Worm (Caenorhabditis elegans) whole organism, L4 larva: ENCODE results near the gene sfxn-1.2.

Experiments used
- F10B5.3 ChIP-seq: sonication (generic microtip); optimal IDR thresholded peaks from 2 replicates; lab custom pipeline; 2016; ENCODE audit warnings: mild to moderate bottlenecking, missing genetic modification characterization, missing compliant biosample characterization
- F26F4.8 ChIP-seq: fragments of 200-800 bp; sonication (Bioruptor generic); conservative IDR thresholded peaks from 2 replicates; pipeline ENCODE4 v1.3.6; 2022; ENCODE audit warnings: missing genetic modification characterization, missing compliant biosample characterization
- R02D3.7 ChIP-seq: fragments of 150-350 bp; sonication (generic microtip); optimal IDR thresholded peaks from 3 replicates; lab custom pipeline; 2014; ENCODE audit warnings: missing biosample characterization, missing genetic modification characterization
- T20F7.1 ChIP-seq: fragments of 200-800 bp; sonication (Bioruptor generic); optimal IDR thresholded peaks from 2 replicates; lab custom pipeline; 2018; ENCODE audit warnings: mild to moderate bottlenecking, missing genetic modification characterization, missing compliant biosample characterization
- Y75B8A.6 ChIP-seq: fragments of 200-800 bp; sonication (Bioruptor generic); IDR thresholded peaks from 2 replicates; pipeline ENCODE4 v1.3.6; 2022; ENCODE audit warnings: missing genetic modification reagents, missing genetic modification characterization, missing compliant biosample characterization
- ZK337.2 ChIP-seq: fragments of 200-800 bp; sonication (Bioruptor generic); IDR thresholded peaks from 2 replicates; pipeline ENCODE4 v1.3.6; 2022; ENCODE audit warnings: missing genetic modification reagents, missing genetic modification characterization, missing compliant biosample characterization
- ZK546.5 ChIP-seq, 2 experiments: sonication (generic microtip); optimal IDR thresholded peaks; 2 replicates each; lab custom pipeline; 2017; ENCODE audit warnings: missing biosample characterization in 2 of 2, missing genetic modification characterization in 2 of 2
- aha-1 ChIP-seq: fragments of 150-350 bp; peaks from one replicate; lab custom pipeline; 2014; ENCODE audit warnings: missing biosample characterization, missing genetic modification characterization
- aly-2 ChIP-seq: sonication (generic microtip); optimal IDR thresholded peaks from 2 replicates; lab custom pipeline; 2018; ENCODE audit warnings: missing biosample characterization, missing genetic modification characterization
- arid-1 ChIP-seq: fragments of 200-800 bp; sonication (Bioruptor generic); conservative IDR thresholded peaks from 2 replicates; pipeline ENCODE4 v1.3.6; 2022; ENCODE audit warnings: missing genetic modification reagents, missing genetic modification characterization, missing compliant biosample characterization
- ceh-20 ChIP-seq: fragments of 200-800 bp; sonication (Bioruptor generic); IDR thresholded peaks from 2 replicates; pipeline ENCODE4 v1.3.6; 2022; ENCODE audit warnings: missing genetic modification reagents, missing genetic modification characterization, missing compliant biosample characterization
- ceh-62 ChIP-seq: sonication (generic microtip); optimal IDR thresholded peaks from 2 replicates; lab custom pipeline; 2017; ENCODE audit warnings: missing biosample characterization, missing genetic modification characterization
- cey-2 ChIP-seq: sonication (generic microtip); optimal IDR thresholded peaks from 3 replicates; lab custom pipeline; 2017; ENCODE audit warnings: missing genetic modification characterization, mild to moderate bottlenecking, missing compliant biosample characterization, antibody characterized with exemption, borderline replicate concordance; ENCODE audit not compliant: insufficient read depth
- ctbp-1 ChIP-seq: fragments of 200-800 bp; sonication (Bioruptor generic); IDR thresholded peaks from 2 replicates; pipeline ENCODE4 v1.3.6; 2022; ENCODE audit warnings: missing genetic modification reagents, missing genetic modification characterization, missing compliant biosample characterization
- daf-12 ChIP-seq: fragments of 150-350 bp; optimal IDR thresholded peaks from 2 replicates; lab custom pipeline; 2014; ENCODE audit warnings: missing biosample characterization, missing genetic modification reagents, missing genetic modification characterization
- daf-8 ChIP-seq: fragments of 200-800 bp; sonication (Bioruptor generic); IDR thresholded peaks from 2 replicates; pipeline ENCODE4 v1.3.6; 2022; ENCODE audit warnings: missing genetic modification characterization, missing compliant biosample characterization
- dmd-8 ChIP-seq: fragments of 200-800 bp; sonication (Bioruptor generic); IDR thresholded peaks from 2 replicates; pipeline ENCODE4 v1.3.6; 2022; ENCODE audit warnings: missing genetic modification characterization, missing compliant biosample characterization
- dmd-9 ChIP-seq: fragments of 200-800 bp; sonication (Bioruptor generic); IDR thresholded peaks from 2 replicates; pipeline ENCODE4 v1.3.6; 2022; ENCODE audit warnings: missing genetic modification reagents, missing genetic modification characterization, missing compliant biosample characterization
- dpl-1 ChIP-seq: fragments of 150-350 bp; optimal IDR thresholded peaks from 2 replicates; lab custom pipeline; 2014; ENCODE audit warnings: missing biosample characterization, missing genetic modification reagents, missing genetic modification characterization
- duxl-1 ChIP-seq: sonication (generic microtip); optimal IDR thresholded peaks from 2 replicates; lab custom pipeline; 2016; ENCODE audit warnings: mild to moderate bottlenecking, missing genetic modification characterization, moderate library complexity, missing compliant biosample characterization; ENCODE audit not compliant: poor library complexity
- fos-1 ChIP-seq: fragments of 150-350 bp; optimal IDR thresholded peaks from 2 replicates; lab custom pipeline; 2014; ENCODE audit warnings: missing biosample characterization, missing genetic modification characterization
- gei-8 ChIP-seq: fragments of 200-800 bp; sonication (Bioruptor generic); optimal IDR thresholded peaks from 2 replicates; lab custom pipeline; 2018; ENCODE audit warnings: mild to moderate bottlenecking, missing genetic modification characterization, missing compliant biosample characterization
- hif-1 ChIP-seq, 2 experiments: sonication (generic microtip); optimal IDR thresholded peaks; 2 replicates each; lab custom pipeline; 2016 to 2017; ENCODE audit warnings: missing compliant biosample characterization in 2 of 2, missing genetic modification characterization in 2 of 2, missing genetic modification reagents in 2 of 2, missing genotype in 2 of 2, mild to moderate bottlenecking in 1 of 2
- hlh-30 ChIP-seq: sonication (generic microtip); optimal IDR thresholded peaks from 2 replicates; lab custom pipeline; 2017; ENCODE audit warnings: antibody characterized with exemption, mild to moderate bottlenecking, missing genetic modification characterization, missing compliant biosample characterization; ENCODE audit not compliant: insufficient read depth
- hmg-1.1 ChIP-seq: fragments of 200-800 bp; sonication (Bioruptor generic); IDR thresholded peaks from 2 replicates; pipeline ENCODE4 v1.3.6; 2022; ENCODE audit warnings: missing genetic modification reagents, missing genetic modification characterization, missing compliant biosample characterization
- jun-1 ChIP-seq: fragments of 150-350 bp; optimal IDR thresholded peaks from 2 replicates; lab custom pipeline; 2014; ENCODE audit warnings: missing biosample characterization, missing genetic modification reagents, missing genetic modification characterization
- lim-7 ChIP-seq: fragments of 200-800 bp; sonication (Bioruptor generic); IDR thresholded peaks from 2 replicates; pipeline ENCODE4 v1.3.6; 2022; ENCODE audit warnings: missing genetic modification characterization, missing compliant biosample characterization
- lin-29 ChIP-seq: fragments of 200-800 bp; sonication (Bioruptor generic); IDR thresholded peaks from 2 replicates; pipeline ENCODE4 v1.3.6; 2022; ENCODE audit warnings: missing genetic modification reagents, missing genetic modification characterization, missing compliant biosample characterization
- lir-3 ChIP-seq: sonication (generic microtip); optimal IDR thresholded peaks from 2 replicates; lab custom pipeline; 2016; ENCODE audit warnings: mild to moderate bottlenecking, missing genetic modification characterization, missing compliant biosample characterization
- madf-5 ChIP-seq, 2 experiments: fragments of 200-800 bp; sonication (Bioruptor generic); IDR thresholded peaks; 2 replicates each; pipeline ENCODE4 v1.3.6; 2022; ENCODE audit warnings: missing compliant biosample characterization in 2 of 2, missing genetic modification characterization in 2 of 2
- madf-9 ChIP-seq: fragments of 200-800 bp; sonication (Bioruptor generic); conservative IDR thresholded peaks from 2 replicates; pipeline ENCODE4 v1.3.6; 2022; ENCODE audit warnings: missing genetic modification reagents, missing genetic modification characterization, missing compliant biosample characterization
- mep-1 ChIP-seq: fragments of 150-350 bp; sonication (generic microtip); optimal IDR thresholded peaks from 3 replicates; lab custom pipeline; 2014; ENCODE audit warnings: missing biosample characterization, missing genetic modification characterization
- mxl-2 ChIP-seq: fragments of 200-800 bp; sonication (Bioruptor generic); conservative IDR thresholded peaks from 2 replicates; pipeline ENCODE4 v1.3.6; 2022; ENCODE audit warnings: missing genetic modification reagents, missing genetic modification characterization, missing compliant biosample characterization
- nhr-10 ChIP-seq: fragments of 150-350 bp; optimal IDR thresholded peaks from 2 replicates; lab custom pipeline; 2014; ENCODE audit warnings: missing biosample characterization, missing genetic modification characterization
- nhr-111 ChIP-seq: fragments of 200-800 bp; sonication (Bioruptor generic); optimal IDR thresholded peaks from 2 replicates; lab custom pipeline; 2018; ENCODE audit warnings: mild to moderate bottlenecking, missing genetic modification characterization, missing compliant biosample characterization
- nhr-6 ChIP-seq: fragments of 150-350 bp; optimal IDR thresholded peaks from 2 replicates; lab custom pipeline; 2014; ENCODE audit warnings: missing biosample characterization, missing genetic modification characterization
- nhr-76 ChIP-seq: fragments of 150-350 bp; optimal IDR thresholded peaks from 2 replicates; lab custom pipeline; 2014; ENCODE audit warnings: missing biosample characterization, missing genetic modification characterization
- php-3 ChIP-seq: fragments of 200-800 bp; sonication (Bioruptor generic); IDR thresholded peaks from 2 replicates; pipeline ENCODE4 v1.3.6; 2022; ENCODE audit warnings: missing genetic modification reagents, missing genetic modification characterization, missing compliant biosample characterization
- pqm-1 ChIP-seq: sonication (generic microtip); optimal IDR thresholded peaks from 2 replicates; lab custom pipeline; 2017; ENCODE audit warnings: missing biosample characterization, missing genetic modification characterization
- saeg-2 ChIP-seq: fragments of 200-800 bp; sonication (Bioruptor generic); IDR thresholded peaks from 2 replicates; pipeline ENCODE4 v1.3.6; 2022; ENCODE audit warnings: missing genetic modification reagents, missing genetic modification characterization, missing compliant biosample characterization
- sdz-12 ChIP-seq: fragments of 200-800 bp; sonication (Bioruptor generic); optimal IDR thresholded peaks from 2 replicates; lab custom pipeline; 2018; ENCODE audit warnings: mild to moderate bottlenecking, missing genetic modification characterization, missing compliant biosample characterization
- skn-1 ChIP-seq: fragments of 150-350 bp; optimal IDR thresholded peaks from 2 replicates; lab custom pipeline; 2014; ENCODE audit warnings: missing biosample characterization, missing genetic modification characterization
- snpc-4 ChIP-seq: fragments of 150-350 bp; optimal IDR thresholded peaks from 2 replicates; lab custom pipeline; 2014; ENCODE audit warnings: missing biosample characterization, missing genetic modification characterization
- spr-1 ChIP-seq: sonication (generic microtip); optimal IDR thresholded peaks from 2 replicates; lab custom pipeline; 2016; ENCODE audit warnings: mild to moderate bottlenecking, missing genetic modification characterization, missing compliant biosample characterization
- tag-97 ChIP-seq: fragments of 200-800 bp; sonication (Bioruptor generic); IDR thresholded peaks from 2 replicates; pipeline ENCODE4 v1.3.6; 2022; ENCODE audit warnings: missing genetic modification characterization, missing compliant biosample characterization
- unc-130 ChIP-seq: sonication (generic microtip); optimal IDR thresholded peaks from 2 replicates; lab custom pipeline; 2016; ENCODE audit warnings: missing genetic modification reagents, missing genetic modification characterization, missing compliant biosample characterization
- unc-39 ChIP-seq: sonication (generic microtip); optimal IDR thresholded peaks from 2 replicates; lab custom pipeline; 2017; ENCODE audit warnings: missing biosample characterization, missing genetic modification characterization
- vab-7 ChIP-seq: fragments of 200-800 bp; sonication (Bioruptor generic); IDR thresholded peaks from 2 replicates; pipeline ENCODE4 v1.3.6; 2022; ENCODE audit warnings: missing genetic modification reagents, missing genetic modification characterization, missing compliant biosample characterization
- zfp-3 ChIP-seq: fragments of 200-800 bp; sonication (Bioruptor generic); conservative IDR thresholded peaks from 2 replicates; pipeline ENCODE4 v1.3.6; 2022; ENCODE audit warnings: missing genetic modification reagents, missing genetic modification characterization, missing compliant biosample characterization
- zip-11 ChIP-seq: fragments of 200-800 bp; sonication (Bioruptor generic); IDR thresholded peaks from 2 replicates; pipeline ENCODE4 v1.3.6; 2022; ENCODE audit warnings: missing genetic modification characterization, missing compliant biosample characterization
- ztf-11 ChIP-seq: fragments of 150-350 bp; optimal IDR thresholded peaks from 2 replicates; lab custom pipeline; 2014; ENCODE audit warnings: missing biosample characterization, missing genetic modification characterization
- ztf-7 ChIP-seq: fragments of 150-350 bp; optimal IDR thresholded peaks from 2 replicates; lab custom pipeline; 2014; ENCODE audit warnings: missing biosample characterization, missing genetic modification characterization

sfxn-1.2 gene

DNA sequence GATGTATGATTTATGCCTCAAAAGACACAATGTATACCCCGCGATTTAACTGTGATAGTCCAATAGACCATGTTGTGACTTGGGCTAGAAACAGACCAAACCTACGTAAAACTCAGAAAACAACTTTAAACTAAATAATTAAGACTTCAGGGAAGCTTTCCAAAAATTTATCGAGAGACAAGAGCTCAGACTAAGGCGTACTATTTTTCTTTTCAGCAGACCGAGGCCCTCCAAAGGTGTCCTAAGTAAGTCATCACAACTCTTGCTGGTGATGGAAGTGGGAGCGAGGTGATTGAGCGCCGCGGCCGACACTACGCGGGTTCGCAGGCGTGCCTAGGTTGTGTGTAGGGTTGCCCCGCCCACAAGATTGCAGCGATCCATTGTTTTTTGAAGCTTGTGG, 18.8 kb upstream of the sfxn-1.2 start (continued):
- TF ChIP-seq ZK337.2 (GFP tag; lab: Robert Waterston, UW) (no peak), daf-12 (tag; lab: Kevin White, UChicago) (no peak), daf-8 (no peak), fos-1 (tag; lab: Kevin White, UChicago) (no peak), tag-97 (GFP tag; lab: Robert Waterston, UW) (no peak), snpc-4 (tag; lab: Kevin White, UChicago) (peak; percentile 92), cey-2 (tag; lab: Kevin White, UChicago) (no peak), gei-8 (GFP tag; lab: Kevin White, UChicago) (no peak), php-3 (GFP tag; lab: Robert Waterston, UW) (0 out of 2 replicates have a peak, but pooled peaks have one; percentile 27), pqm-1 (no peak), aha-1 (tag; lab: Kevin White, UChicago) (peak; percentile 97), lir-3 (tag; lab: Kevin White, UChicago) (no peak), dmd-9 (GFP tag; lab: Robert Waterston, UW) (no peak), dmd-8 (GFP tag; lab: Robert Waterston, UW) (0 out of 2 replicates have a peak, but pooled peaks have one; percentile 26), madf-5 (GFP tag; IDR thresholded peaks at IDR 0.05; lab: Robert Waterston, UW) (no peak), skn-1 (no peak), vab-7 (GFP tag; lab: Robert Waterston, UW) (peak; percentile 58), ZK546.5 (tag; optimal IDR thresholded peaks at IDR 0.05; lab: Kevin White, UChicago) (no peak), lim-7 (peak; percentile 36; the same call in 1 of the 2 replicates), R02D3.7 (tag; lab: Kevin White, UChicago) (no peak), F26F4.8 (no peak), mep-1 (tag; lab: Kevin White, UChicago) (peak; percentile 81), dpl-1 (GFP tag; lab: Kevin White, UChicago) (peak; percentile 39), nhr-6 (tag; lab: Kevin White, UChicago) (peak; percentile 28), sdz-12 (GFP tag; lab: Kevin White, UChicago) (peak; percentile 62), spr-1 (tag; lab: Kevin White, UChicago) (peak; percentile 79), arid-1 (GFP tag; lab: Robert Waterston, UW) (peak; percentile 68), hmg-1.1 (GFP tag; lab: Robert Waterston, UW) (peak; percentile 60; the same call in 1 of the 2 replicates), hif-1 (tag; optimal IDR thresholded peaks at IDR 0.05; lab: Kevin White, UChicago) (peak in 1 of 2 experiments; percentile 11), aly-2 (peak; percentile 15), nhr-10 (tag; lab: Kevin White, UChicago) (no peak), ceh-62 (no peak), mxl-2 (GFP tag; lab: Robert Waterston, UW) (no peak), Y75B8A.6 (GFP tag; lab: Robert Waterston, UW) (no peak), nhr-111 (GFP tag; lab: Kevin White, UChicago) (peak; percentile 59), unc-130 (GFP tag; lab: Kevin White, UChicago) (peak; percentile 78), ztf-11 (tag; lab: Kevin White, UChicago) (no peak), ztf-7 (tag; lab: Kevin White, UChicago) (no peak), hlh-30 (tag; lab: Kevin White, UChicago) (peak; percentile 84), saeg-2 (GFP tag; lab: Robert Waterston, UW) (0 out of 2 replicates have a peak, but pooled peaks have one; percentile 47), duxl-1 (tag; lab: Kevin White, UChicago) (peak; percentile 55), unc-39 (tag; lab: Kevin White, UChicago) (no peak), madf-9 (peak; percentile 26; the same call in 1 of the 2 replicates), zfp-3 (GFP tag; lab: Robert Waterston, UW) (no peak; the same call in 1 of the 2 replicates), nhr-76 (tag; lab: Kevin White, UChicago) (no peak), lin-29 (GFP tag; lab: Robert Waterston, UW) (no peak), ctbp-1 (0 out of 2 replicates have a peak, but pooled peaks have one; percentile 32), T20F7.1 (GFP tag; lab: Kevin White, UChicago) (no peak), F10B5.3 (tag; lab: Kevin White, UChicago) (peak; percentile 74), ceh-20 (GFP tag; lab: Robert Waterston, UW) (no peak), zip-11 (GFP tag; lab: Robert Waterston, UW) (no peak), jun-1 (tag; lab: Kevin White, UChicago) (no peak)
